Worm (Caenorhabditis elegans) whole organism, late embryonic: ENCODE data around the gene Y116A8C.470.
A peak's percentile ranks its signal among the peaks of the same experiment; 100 is the strongest.

Source experiments
- C08G9.2 ChIP-seq: sonication (generic microtip); optimal IDR thresholded peaks from 2 replicates; lab custom pipeline; 2016; ENCODE audit warnings: mild to moderate bottlenecking, missing genetic modification characterization, moderate library complexity, missing compliant biosample characterization
- F13H6.1 ChIP-seq: sonication (generic microtip); optimal IDR thresholded peaks from 2 replicates; lab custom pipeline; 2016; ENCODE audit warnings: missing genetic modification characterization, missing compliant biosample characterization
- K02D7.2 ChIP-seq: sonication (generic microtip); optimal IDR thresholded peaks from 2 replicates; lab custom pipeline; 2017; ENCODE audit warnings: mild to moderate bottlenecking, missing genetic modification characterization, missing compliant biosample characterization
- K09A11.1 ChIP-seq: sonication (generic microtip); optimal IDR thresholded peaks from 2 replicates; lab custom pipeline; 2017; ENCODE audit warnings: antibody characterized with exemption, mild to moderate bottlenecking, missing genetic modification characterization, missing compliant biosample characterization; ENCODE audit not compliant: insufficient read depth
- ama-1 ChIP-seq: fragments of 150-350 bp; optimal IDR thresholded peaks from 2 replicates; lab custom pipeline; 2014
- ceh-19 ChIP-seq: fragments of 200-800 bp; sonication (Bioruptor generic); optimal IDR thresholded peaks from 2 replicates; lab custom pipeline; 2018; ENCODE audit warnings: mild to moderate bottlenecking, missing genetic modification characterization, missing compliant biosample characterization
- ceh-2 ChIP-seq: sonication (generic microtip); optimal IDR thresholded peaks from 2 replicates; lab custom pipeline; 2016; ENCODE audit warnings: missing genotype, missing genetic modification characterization, missing compliant biosample characterization
- ceh-22 ChIP-seq: sonication (generic microtip); optimal IDR thresholded peaks from 2 replicates; lab custom pipeline; 2017; ENCODE audit warnings: missing biosample characterization, missing genetic modification characterization
- ceh-31 ChIP-seq: sonication (generic microtip); optimal IDR thresholded peaks from 2 replicates; lab custom pipeline; 2016; ENCODE audit warnings: missing genetic modification characterization, missing compliant biosample characterization
- ceh-34 ChIP-seq: sonication (generic microtip); optimal IDR thresholded peaks from 2 replicates; lab custom pipeline; 2016; ENCODE audit warnings: mild to moderate bottlenecking, missing genetic modification characterization, missing compliant biosample characterization
- ceh-48 ChIP-seq: sonication (generic microtip); optimal IDR thresholded peaks from 2 replicates; lab custom pipeline; 2016; ENCODE audit warnings: missing genetic modification characterization, inconsistent platforms, missing compliant biosample characterization
- dmd-4 ChIP-seq: sonication (generic microtip); optimal IDR thresholded peaks from 2 replicates; lab custom pipeline; 2016; ENCODE audit warnings: borderline replicate concordance, missing genetic modification characterization, missing compliant biosample characterization
- dve-1 ChIP-seq: sonication (generic microtip); optimal IDR thresholded peaks from 2 replicates; lab custom pipeline; 2017; ENCODE audit warnings: antibody characterized with exemption, mild to moderate bottlenecking, missing genetic modification characterization, missing compliant biosample characterization
- elt-2 ChIP-seq: sonication (generic microtip); optimal IDR thresholded peaks from 2 replicates; lab custom pipeline; 2016; ENCODE audit warnings: missing genetic modification reagents, missing genetic modification characterization, missing compliant biosample characterization
- elt-4 ChIP-seq: sonication (generic microtip); optimal IDR thresholded peaks from 2 replicates; lab custom pipeline; 2016; ENCODE audit warnings: missing genetic modification characterization, missing compliant biosample characterization
- eyg-1 ChIP-seq: sonication (generic microtip); optimal IDR thresholded peaks from 2 replicates; lab custom pipeline; 2016; ENCODE audit warnings: missing genotype, missing genetic modification characterization, missing compliant biosample characterization
- fax-1 ChIP-seq: sonication (generic microtip); optimal IDR thresholded peaks from 2 replicates; lab custom pipeline; 2016; ENCODE audit warnings: missing genotype, missing genetic modification characterization, missing compliant biosample characterization
- fkh-10 ChIP-seq: fragments of 150-350 bp; optimal IDR thresholded peaks from 2 replicates; lab custom pipeline; 2014; ENCODE audit warnings: missing biosample characterization, missing genetic modification reagents, missing genetic modification characterization
- fkh-6 ChIP-seq: sonication (generic microtip); optimal IDR thresholded peaks from 2 replicates; lab custom pipeline; 2016; ENCODE audit warnings: missing genetic modification characterization, missing compliant biosample characterization
- gmeb-2 ChIP-seq: sonication (generic microtip); optimal IDR thresholded peaks from 2 replicates; lab custom pipeline; 2016; ENCODE audit warnings: missing genetic modification characterization, inconsistent platforms, missing compliant biosample characterization
- hlh-15 ChIP-seq: sonication (generic microtip); optimal IDR thresholded peaks from 2 replicates; lab custom pipeline; 2016; ENCODE audit warnings: missing genetic modification characterization, missing compliant biosample characterization
- hlh-30 ChIP-seq: sonication (generic microtip); optimal IDR thresholded peaks from 2 replicates; lab custom pipeline; 2017; ENCODE audit warnings: antibody characterized with exemption, missing genetic modification characterization, missing compliant biosample characterization; ENCODE audit not compliant: insufficient read depth
- hlh-6 ChIP-seq: sonication (generic microtip); optimal IDR thresholded peaks from 2 replicates; lab custom pipeline; 2016; ENCODE audit warnings: missing genotype, missing genetic modification characterization, missing compliant biosample characterization
- hlh-8 ChIP-seq: sonication (generic microtip); optimal IDR thresholded peaks from 2 replicates; lab custom pipeline; 2016; ENCODE audit warnings: missing genotype, missing genetic modification characterization, missing compliant biosample characterization
- mec-3 ChIP-seq: sonication (generic microtip); optimal IDR thresholded peaks from 2 replicates; lab custom pipeline; 2016; ENCODE audit warnings: borderline replicate concordance, missing genetic modification characterization, missing compliant biosample characterization
- nhr-11 ChIP-seq: fragments of 150-350 bp; optimal IDR thresholded peaks from 2 replicates; lab custom pipeline; 2014; ENCODE audit warnings: missing biosample characterization, missing genetic modification characterization
- npax-4 ChIP-seq: sonication (generic microtip); optimal IDR thresholded peaks from 2 replicates; lab custom pipeline; 2016; ENCODE audit warnings: missing genetic modification characterization, missing compliant biosample characterization
- pag-3 ChIP-seq: sonication (generic microtip); optimal IDR thresholded peaks from 2 replicates; lab custom pipeline; 2016; ENCODE audit warnings: missing compliant biosample characterization, missing genetic modification characterization, borderline replicate concordance
- pax-1 ChIP-seq: fragments of 150-350 bp; optimal IDR thresholded peaks from 2 replicates; lab custom pipeline; 2014; ENCODE audit warnings: missing biosample characterization, missing genetic modification characterization
- pha-2 ChIP-seq: sonication (generic microtip); optimal IDR thresholded peaks from 2 replicates; lab custom pipeline; 2017; ENCODE audit warnings: mild to moderate bottlenecking, missing genetic modification characterization, missing compliant biosample characterization
- pha-4 ChIP-seq: fragments of 150-350 bp; optimal IDR thresholded peaks from 2 replicates; lab custom pipeline; 2018; ENCODE audit warnings: missing biosample characterization, missing genetic modification reagents, missing genetic modification characterization
- pros-1 ChIP-seq: fragments of 150-350 bp; optimal IDR thresholded peaks from 2 replicates; lab custom pipeline; 2014; ENCODE audit warnings: missing biosample characterization, missing genetic modification reagents, missing genetic modification characterization
- ref-2 ChIP-seq: sonication (generic microtip); optimal IDR thresholded peaks from 2 replicates; lab custom pipeline; 2016; ENCODE audit warnings: missing genetic modification characterization, missing compliant biosample characterization
- rnt-1 ChIP-seq: sonication (generic microtip); optimal IDR thresholded peaks from 2 replicates; lab custom pipeline; 2016; ENCODE audit warnings: missing genetic modification characterization, missing compliant biosample characterization
- sdc-2 ChIP-seq: sonication (generic microtip); optimal IDR thresholded peaks from 2 replicates; lab custom pipeline; 2016; ENCODE audit warnings: missing genotype, missing genetic modification characterization, missing compliant biosample characterization
- sox-2 ChIP-seq: fragments of 200-800 bp; sonication (Bioruptor generic); IDR thresholded peaks from 2 replicates; pipeline ENCODE4 v1.3.6; 2022; ENCODE audit warnings: missing genetic modification reagents, missing genetic modification characterization, missing compliant biosample characterization
- syd-9 ChIP-seq: sonication (generic microtip); optimal IDR thresholded peaks from 2 replicates; lab custom pipeline; 2016; ENCODE audit warnings: mild to moderate bottlenecking, missing genetic modification characterization, moderate library complexity, missing compliant biosample characterization
- tbx-2 ChIP-seq: sonication (generic microtip); optimal IDR thresholded peaks from 2 replicates; lab custom pipeline; 2016; ENCODE audit warnings: missing genetic modification characterization, missing compliant biosample characterization
- tbx-7 ChIP-seq: sonication (generic microtip); optimal IDR thresholded peaks from 2 replicates; lab custom pipeline; 2016; ENCODE audit warnings: missing genotype, missing genetic modification characterization, missing compliant biosample characterization
- ttx-3 ChIP-seq: sonication (generic microtip); optimal IDR thresholded peaks from 2 replicates; lab custom pipeline; 2016; ENCODE audit warnings: missing genetic modification reagents, missing genetic modification characterization, missing compliant biosample characterization
- unc-3 ChIP-seq, 2 experiments: fragments of 200-800 bp in 1 of 2; sonication (Bioruptor generic) in 1 of 2; sonication (generic microtip) in 1 of 2; conservative IDR thresholded peaks in 1 of 2; optimal IDR thresholded peaks in 1 of 2; 2 replicates each; pipeline versions ENCODE4 v1.3.6 to Lab custom; 2016 to 2022; ENCODE audit warnings: missing compliant biosample characterization in 2 of 2, missing genetic modification characterization in 2 of 2, missing genetic modification reagents in 1 of 2
- unc-42 ChIP-seq: sonication (generic microtip); optimal IDR thresholded peaks from 2 replicates; lab custom pipeline; 2016; ENCODE audit warnings: missing genotype, missing genetic modification characterization, missing compliant biosample characterization
- unc-55 ChIP-seq: sonication (generic microtip); optimal IDR thresholded peaks from 2 replicates; lab custom pipeline; 2017; ENCODE audit warnings: missing biosample characterization, missing genetic modification reagents, missing genetic modification characterization
- zip-5 ChIP-seq: sonication (generic microtip); optimal IDR thresholded peaks from 2 replicates; lab custom pipeline; 2016; ENCODE audit warnings: missing genetic modification characterization, missing compliant biosample characterization
- ztf-16 ChIP-seq: sonication (generic microtip); optimal IDR thresholded peaks from 2 replicates; lab custom pipeline; 2017; ENCODE audit warnings: missing genetic modification characterization, missing compliant biosample characterization

The Y116A8C.470 gene

ce11 chrIV:16946746-16947145 is 27.6 kb upstream of the Y116A8C.470 start, which contains the start of the genes Y116A8C.9 and arf-6 (continued):
- no peak for TF ChIP-seq fkh-10 (GFP tag; lab: Kevin White, UChicago)
- peak; percentile 24 for TF ChIP-seq rnt-1 (tag; lab: Kevin White, UChicago)
- TF ChIP-seq elt-4, result no peak
- TF ChIP-seq fkh-6, result no peak
- TF ChIP-seq ztf-16 (tag; lab: Kevin White, UChicago), result peak; percentile 54
- peak; percentile 35 for TF ChIP-seq F13H6.1
- no peak for TF ChIP-seq pax-1 (tag; lab: Kevin White, UChicago)
- peak; percentile 68 for TF ChIP-seq ceh-19 (GFP tag; lab: Kevin White, UChicago)
- TF ChIP-seq pha-4 (tag; lab: Kevin White, UChicago), result no peak
- no peak for TF ChIP-seq mec-3 (tag; lab: Kevin White, UChicago)
- peak; percentile 36 for TF ChIP-seq tbx-7 (tag; lab: Kevin White, UChicago)
- no peak for TF ChIP-seq unc-55 (GFP tag; lab: Kevin White, UChicago)
- peak; percentile 68 for TF ChIP-seq ttx-3 (tag; lab: Kevin White, UChicago)
- peak; percentile 1 for TF ChIP-seq ref-2 (tag; lab: Kevin White, UChicago)
- TF ChIP-seq npax-4, result peak; percentile 6
- peak; percentile 75 for TF ChIP-seq elt-2
- peak; percentile 18 for TF ChIP-seq syd-9
- peak; percentile 46 for TF ChIP-seq hlh-15 (tag; lab: Kevin White, UChicago)
- peak; percentile 22 for TF ChIP-seq hlh-8 (tag; lab: Kevin White, UChicago)
- TF ChIP-seq nhr-11 (tag; lab: Kevin White, UChicago), result no peak
- TF ChIP-seq hlh-30, result peak; percentile 48
- TF ChIP-seq sdc-2 (tag; lab: Kevin White, UChicago), result no peak
- TF ChIP-seq zip-5 (tag; lab: Kevin White, UChicago), result peak; percentile 43
- no peak for TF ChIP-seq dve-1 (tag; lab: Kevin White, UChicago)
- TF ChIP-seq ceh-2 (tag; lab: Kevin White, UChicago), result peak; percentile 56
- no peak for TF ChIP-seq unc-3 (GFP tag; conservative IDR thresholded peaks at IDR 0.05; lab: Robert Waterston, UW)
- TF ChIP-seq unc-3 (tag; optimal IDR thresholded peaks at IDR 0.05; lab: Kevin White, UChicago), result peak; percentile 53
- TF ChIP-seq ceh-22 (tag; lab: Kevin White, UChicago), result no peak
- TF ChIP-seq gmeb-2 (tag; lab: Kevin White, UChicago), result peak; percentile 56
- TF ChIP-seq unc-42 (tag; lab: Kevin White, UChicago), result peak; percentile 58
- peak; percentile 44 for TF ChIP-seq fax-1 (tag; lab: Kevin White, UChicago)
- TF ChIP-seq ceh-34, result peak; percentile 59
- TF ChIP-seq dmd-4, result peak; percentile 18
- TF ChIP-seq eyg-1 (tag; lab: Kevin White, UChicago), result no peak
- peak; percentile 48 for TF ChIP-seq K09A11.1 (tag; lab: Kevin White, UChicago)
- no peak for TF ChIP-seq pha-2 (tag; lab: Kevin White, UChicago)
- TF ChIP-seq tbx-2 (tag; lab: Kevin White, UChicago), result peak; percentile 42
- TF ChIP-seq K02D7.2 (tag; lab: Kevin White, UChicago), result peak; percentile 54
- TF ChIP-seq hlh-6, result no peak
- no peak for TF ChIP-seq sox-2 (GFP tag; lab: Robert Waterston, UW)
- TF ChIP-seq ama-1, result no peak
- TF ChIP-seq ceh-31, result peak; percentile 61
- TF ChIP-seq ceh-48 (tag; lab: Kevin White, UChicago), result peak; percentile 92
- TF ChIP-seq pros-1 (tag; lab: Kevin White, UChicago), result no peak
- no peak for TF ChIP-seq pag-3 (tag; lab: Kevin White, UChicago)
- TF ChIP-seq C08G9.2, result peak; percentile 22
